Fruit fly (Drosophila melanogaster): ENCODE data around the gene ZIPIC.
A peak's percentile ranks its signal among the peaks of the same experiment; 100 is the strongest.

ZIPIC gene

dm6 chr3R:30076088-30076487 lies 39.4 kb upstream of the ZIPIC start (continued):
- TF ChIP-seq Dif (GFP tag; optimal IDR thresholded peaks at IDR 0.05; ENCODE audit: partially characterized antibody), result no peak
- TF ChIP-seq HLH106 (tag; optimal IDR thresholded peaks at IDR 0.05), result peak; percentile 8

DNA sequence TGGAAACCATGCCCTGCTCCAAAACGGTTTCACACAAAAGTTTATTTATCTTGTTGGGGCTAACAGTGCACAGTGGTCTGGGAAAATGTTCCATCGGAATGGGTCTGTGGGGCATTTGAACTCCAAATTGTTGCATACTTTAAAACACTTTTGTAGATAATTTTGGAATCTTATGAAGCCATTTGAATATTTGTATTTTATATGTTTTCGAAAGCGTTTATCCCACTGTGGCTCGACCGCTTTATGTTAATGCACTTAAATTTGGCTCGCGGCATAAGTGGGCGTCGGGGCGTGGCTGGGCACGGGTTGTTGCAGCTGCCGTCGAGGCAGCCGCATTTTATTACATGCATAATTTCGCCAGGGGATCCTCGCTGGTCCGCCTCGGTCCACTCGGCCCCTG lies 35.2 kb upstream of the ZIPIC start:
- TF ChIP-seq rgr (GFP tag; optimal IDR thresholded peaks at IDR 0.05) (peak; percentile 18), Jra (GFP tag; optimal IDR thresholded peaks at IDR 0.05) (no peak), h (GFP tag; optimal IDR thresholded peaks at IDR 0.05) (peak; percentile 46), foxo (GFP tag; optimal IDR thresholded peaks at IDR 0.05) (peak in 1 of 2 experiments; percentile 30), br (GFP tag; optimal IDR thresholded peaks at IDR 0.05) (peak; percentile 3), fru (GFP tag; optimal IDR thresholded peaks at IDR 0.05) (no peak), HLH106 (tag; optimal IDR thresholded peaks at IDR 0.05) (peak; percentile 31)

DNA sequence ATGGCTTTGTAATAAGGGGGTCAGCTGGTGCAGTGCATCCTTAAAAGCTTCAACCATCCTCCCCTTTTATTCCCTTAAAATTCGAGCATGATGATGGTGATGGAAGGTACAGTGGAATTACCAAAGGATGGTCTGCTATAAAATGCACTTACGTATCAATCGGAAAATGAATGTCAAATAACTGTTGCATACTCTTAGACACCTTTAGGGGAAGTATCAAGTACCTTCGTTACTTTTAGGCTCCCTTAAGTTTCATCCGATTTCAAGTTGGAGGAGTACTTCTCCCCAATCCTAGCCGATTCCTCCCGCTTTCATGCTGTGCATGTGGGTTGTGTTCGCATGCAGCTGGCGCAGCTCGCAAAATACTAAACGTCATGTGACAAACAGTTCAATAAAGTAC lies 33.5 kb upstream of the ZIPIC start:
- TF ChIP-seq Hnf4 (GFP tag; optimal IDR thresholded peaks at IDR 0.05) (no peak), sv (GFP tag; optimal IDR thresholded peaks at IDR 0.05) (no peak), HLH106 (tag; optimal IDR thresholded peaks at IDR 0.05) (no peak), h (GFP tag; optimal IDR thresholded peaks at IDR 0.05) (no peak), CrebA (GFP tag; optimal IDR thresholded peaks at IDR 0.05; ENCODE audit: borderline replicate concordance) (no peak), Myc (optimal IDR thresholded peaks at IDR 0.05) (no peak), usp (GFP tag; optimal IDR thresholded peaks at IDR 0.05) (no peak), lola (GFP tag; optimal IDR thresholded peaks at IDR 0.05) (no peak)

- TF ChIP-seq OdsH (GFP tag; optimal IDR thresholded peaks at IDR 0.05), result no peak
- no peak for TF ChIP-seq Hnf4 (GFP tag; optimal IDR thresholded peaks at IDR 0.05)
- TF ChIP-seq CG32264 (GFP tag; optimal IDR thresholded peaks at IDR 0.05), result no peak
- TF ChIP-seq dl (GFP tag; optimal IDR thresholded peaks at IDR 0.05; ENCODE audit: insufficient read depth in 1 of 2, partially characterized antibody in 2 of 2), result no peak
- TF ChIP-seq GATAd (GFP tag; optimal IDR thresholded peaks at IDR 0.05), result no peak
- no peak for TF ChIP-seq dsf (GFP tag; optimal IDR thresholded peaks at IDR 0.05; ENCODE audit: borderline replicate concordance)
- no peak for TF ChIP-seq foxo (GFP tag; optimal IDR thresholded peaks at IDR 0.05)
- no peak for TF ChIP-seq CrebA (GFP tag; optimal IDR thresholded peaks at IDR 0.05; ENCODE audit: borderline replicate concordance)
- TF ChIP-seq rgr (GFP tag; optimal IDR thresholded peaks at IDR 0.05), result no peak
- TF ChIP-seq jim (GFP tag; optimal IDR thresholded peaks at IDR 0.05), result no peak
- no peak for TF ChIP-seq ey (GFP tag; optimal IDR thresholded peaks at IDR 0.05)
- no peak for TF ChIP-seq woc (GFP tag; optimal IDR thresholded peaks at IDR 0.05)
- no peak for TF ChIP-seq Mio (GFP tag; optimal IDR thresholded peaks at IDR 0.05)
- no peak for TF ChIP-seq br (GFP tag; optimal IDR thresholded peaks at IDR 0.05)
- no peak for TF ChIP-seq Vsx2 (GFP tag; optimal IDR thresholded peaks at IDR 0.05; ENCODE audit: partially characterized antibody)
- TF ChIP-seq Sp1 (GFP tag; optimal IDR thresholded peaks at IDR 0.05), result no peak
- no peak for TF ChIP-seq HLH106 (tag; optimal IDR thresholded peaks at IDR 0.05)
- TF ChIP-seq dmrt93B (GFP tag; optimal IDR thresholded peaks at IDR 0.05), result no peak
- TF ChIP-seq N (GFP tag; optimal IDR thresholded peaks at IDR 0.05), result no peak
- no peak for TF ChIP-seq tai (GFP tag; optimal IDR thresholded peaks at IDR 0.05)
Measured at dm6 chr3R:30066004-30066403, 29.3 kb upstream of the ZIPIC start.

DNA sequence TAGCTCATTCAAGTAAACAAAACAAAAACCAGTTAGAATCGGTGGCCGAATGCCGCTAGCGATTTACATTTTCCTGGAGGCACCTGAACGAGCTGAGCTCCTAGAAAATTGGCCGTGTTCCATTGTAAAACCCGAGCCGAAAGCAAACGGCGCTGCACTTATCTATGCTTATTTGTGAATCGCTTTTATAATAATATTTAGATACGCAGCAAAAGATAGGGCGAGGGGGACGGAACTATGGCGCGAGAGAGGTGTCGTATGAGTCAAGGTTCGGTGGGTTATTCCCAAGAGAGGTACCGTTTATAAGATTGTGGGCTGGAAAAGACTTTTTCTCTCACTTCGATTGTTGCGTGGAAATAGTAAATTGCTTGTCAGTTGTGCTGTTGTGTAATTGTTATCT lies 27.0 kb upstream of the ZIPIC start:
- TF ChIP-seq Rel (GFP tag; optimal IDR thresholded peaks at IDR 0.05) (no peak), Rel (tag; optimal IDR thresholded peaks at IDR 0.05) (no peak), Myc (optimal IDR thresholded peaks at IDR 0.05) (no peak), pan (optimal IDR thresholded peaks at IDR 0.05) (no peak)

DNA sequence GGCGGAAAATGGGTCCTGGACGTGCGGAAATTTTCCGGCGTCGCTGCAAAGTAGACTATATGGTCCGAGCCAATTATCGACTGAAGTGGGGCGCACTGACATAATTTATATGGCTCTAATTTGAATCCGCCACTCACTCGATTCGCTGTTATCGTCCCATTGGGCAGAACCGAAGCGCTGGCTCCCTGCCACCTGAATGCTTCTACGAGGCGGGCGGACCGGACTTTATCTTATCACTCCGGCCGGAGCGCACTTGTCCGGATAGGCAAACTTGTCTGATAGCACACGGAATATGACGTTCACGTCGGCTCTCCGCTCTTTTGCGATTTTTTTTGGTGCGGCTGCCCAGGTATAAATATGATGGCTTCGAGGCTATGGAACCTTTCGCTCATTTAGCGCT lies 25.9 kb upstream of the ZIPIC start:
- TF ChIP-seq Dfd (GFP tag; optimal IDR thresholded peaks at IDR 0.05) (no peak), fru (GFP tag; optimal IDR thresholded peaks at IDR 0.05) (no peak), dmrt93B (GFP tag; optimal IDR thresholded peaks at IDR 0.05) (no peak), foxo (GFP tag; optimal IDR thresholded peaks at IDR 0.05) (no peak), Vsx2 (GFP tag; optimal IDR thresholded peaks at IDR 0.05; ENCODE audit: partially characterized antibody) (no peak), dl (GFP tag; optimal IDR thresholded peaks at IDR 0.05; ENCODE audit: insufficient read depth in 1 of 2, partially characterized antibody in 2 of 2) (no peak), Hnf4 (GFP tag; optimal IDR thresholded peaks at IDR 0.05) (no peak), CG9705 (GFP tag; optimal IDR thresholded peaks at IDR 0.05) (no peak), Abd-B (GFP tag; optimal IDR thresholded peaks at IDR 0.05) (no peak), N (GFP tag; optimal IDR thresholded peaks at IDR 0.05) (no peak), br (GFP tag; optimal IDR thresholded peaks at IDR 0.05) (peak; percentile 7), tai (GFP tag; optimal IDR thresholded peaks at IDR 0.05) (no peak), woc (GFP tag; optimal IDR thresholded peaks at IDR 0.05) (no peak), pan (optimal IDR thresholded peaks at IDR 0.05) (no peak), sage (GFP tag; optimal IDR thresholded peaks at IDR 0.05) (no peak), jim (GFP tag; optimal IDR thresholded peaks at IDR 0.05) (no peak), h (GFP tag; optimal IDR thresholded peaks at IDR 0.05) (peak; percentile 84), Sp1 (GFP tag; optimal IDR thresholded peaks at IDR 0.05) (no peak)

Data from whole organism, wandering third instar larva.